Worm (Caenorhabditis elegans): Measurements from ENCODE around the gene C53A5.9.
A peak's percentile ranks its signal among the peaks of the same experiment; 100 is the strongest.

The C53A5.9 gene

ce11 chrV:14562589-14562988 is 3.9 kb upstream of the C53A5.9 start, which contains the start of gene C53A5.11:
Gene C53A5.11, plus strand, starts transcription at chrV:14562889.
- TF ChIP-seq nhr-11 (tag; optimal IDR thresholded peaks at IDR 0.05), result no peak
- TF ChIP-seq jun-1 (tag; optimal IDR thresholded peaks at IDR 0.05), result no peak
- no peak for TF ChIP-seq pqm-1 (tag; optimal IDR thresholded peaks at IDR 0.05)

DNA sequence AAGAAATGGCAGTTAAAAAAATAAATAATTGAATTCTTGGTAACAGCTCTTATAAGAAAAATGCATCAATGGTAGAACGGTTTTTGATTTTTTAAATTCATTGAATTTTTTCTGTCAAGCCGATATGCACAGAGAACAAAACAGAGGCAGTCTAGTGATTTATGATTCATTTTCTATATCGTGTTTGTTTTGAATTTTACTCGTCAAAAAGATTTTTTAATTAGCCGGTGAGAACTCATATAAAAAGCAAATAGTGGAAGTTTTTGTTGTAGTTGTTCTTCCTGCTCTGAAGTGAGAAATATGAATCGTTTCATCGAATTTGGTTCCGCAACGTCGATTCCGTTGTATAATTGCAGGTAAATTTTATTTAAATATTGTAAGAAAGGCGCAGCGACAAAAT is 655 bp upstream of the C53A5.9 start, which contains the start of gene srt-32:
TSS of gene srt-32 (plus strand) at position 301 of the 400 bp plus-strand sequence.
- TF ChIP-seq sea-2 (GFP tag; optimal IDR thresholded peaks at IDR 0.05), result no peak
- TF ChIP-seq snpc-4 (tag; optimal IDR thresholded peaks at IDR 0.05), result no peak
- TF ChIP-seq ztf-4 (tag; optimal IDR thresholded peaks at IDR 0.05), result no peak
- no peak for TF ChIP-seq nhr-237 (tag; optimal IDR thresholded peaks at IDR 0.05)
- TF ChIP-seq nhr-77 (tag; optimal IDR thresholded peaks at IDR 0.05), result no peak
- no peak for TF ChIP-seq lin-39 (tag; optimal IDR thresholded peaks at IDR 0.05)
- no peak for TF ChIP-seq fkh-10 (GFP tag; optimal IDR thresholded peaks at IDR 0.05)
- no peak for TF ChIP-seq pha-4 (tag; optimal IDR thresholded peaks at IDR 0.05)
- no peak for TF ChIP-seq mdl-1 (tag; optimal IDR thresholded peaks at IDR 0.05)
- TF ChIP-seq ceh-16 (tag; optimal IDR thresholded peaks at IDR 0.05), result no peak

DNA sequence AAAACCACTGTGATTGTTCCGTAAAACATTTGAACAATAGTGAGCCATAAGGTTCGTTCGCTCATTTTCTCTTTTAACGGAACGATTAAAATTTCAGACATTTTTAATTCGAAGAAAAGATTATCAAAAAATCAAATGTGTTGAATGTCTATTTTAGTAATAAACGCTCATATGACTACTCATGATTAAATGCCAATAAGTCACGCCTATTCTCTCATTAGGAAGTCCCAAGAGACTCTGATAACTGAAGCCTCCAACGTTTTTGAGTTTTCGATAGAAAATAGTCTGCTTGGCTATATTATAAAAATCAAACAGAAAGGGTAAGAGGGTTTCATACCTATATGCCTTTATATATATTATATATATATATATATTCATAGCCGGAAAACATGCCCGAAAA is 2.5 kb downstream of the C53A5.9 start, which contains the start of gene srg-47:
TSS of gene srg-47 (minus strand) at position 101 of the 400 bp plus-strand sequence.
- TF ChIP-seq mml-1 (tag; optimal IDR thresholded peaks at IDR 0.05) (no peak), ceh-9 (tag; optimal IDR thresholded peaks at IDR 0.05) (no peak), ztf-11 (tag; optimal IDR thresholded peaks at IDR 0.05) (no peak), unc-62 (GFP tag; optimal IDR thresholded peaks at IDR 0.05) (no peak), aly-2 (tag; optimal IDR thresholded peaks at IDR 0.05) (no peak), lin-15B (tag; optimal IDR thresholded peaks at IDR 0.05) (no peak)

- TF ChIP-seq skn-1 (tag; optimal IDR thresholded peaks at IDR 0.05) (no peak), fkh-10 (GFP tag; optimal IDR thresholded peaks at IDR 0.05) (no peak), elt-2 (tag; optimal IDR thresholded peaks at IDR 0.05) (peak; percentile 7)
Measured at ce11 chrV:14548510-14548909, 10.1 kb downstream of the C53A5.9 start.

ce11 chrV:14546569-14546968 is 12.1 kb downstream of the C53A5.9 start, which contains the start of gene C53A5.13:
Gene C53A5.13, plus strand, starts transcription at chrV:14546869.
- TF ChIP-seq fkh-2 (tag; optimal IDR thresholded peaks at IDR 0.05) (no peak), nhr-237 (tag; optimal IDR thresholded peaks at IDR 0.05) (no peak), egl-27 (tag; optimal IDR thresholded peaks at IDR 0.05) (no peak), nhr-12 (tag; optimal IDR thresholded peaks at IDR 0.05) (no peak), nhr-23 (tag; optimal IDR thresholded peaks at IDR 0.05) (no peak), unc-62 (GFP tag; optimal IDR thresholded peaks at IDR 0.05) (no peak), nfya-1 (tag; optimal IDR thresholded peaks at IDR 0.05; ENCODE audit: insufficient read depth) (no peak), lin-39 (tag; optimal IDR thresholded peaks at IDR 0.05) (no peak), jun-1 (tag; optimal IDR thresholded peaks at IDR 0.05) (no peak), snpc-4 (tag; optimal IDR thresholded peaks at IDR 0.05) (no peak), sea-2 (GFP tag; optimal IDR thresholded peaks at IDR 0.05) (no peak), mdl-1 (tag; optimal IDR thresholded peaks at IDR 0.05) (no peak), ceh-82 (tag; optimal IDR thresholded peaks at IDR 0.05) (no peak), ceh-16 (tag; optimal IDR thresholded peaks at IDR 0.05) (no peak), ZK546.5 (tag; optimal IDR thresholded peaks at IDR 0.05) (no peak), skn-1 (tag; optimal IDR thresholded peaks at IDR 0.05) (no peak), pha-4 (tag; optimal IDR thresholded peaks at IDR 0.05) (no peak), nhr-43 (tag; optimal IDR thresholded peaks at IDR 0.05; ENCODE audit: poor library complexity, severe bottlenecking) (no peak), zag-1 (tag; optimal IDR thresholded peaks at IDR 0.05) (no peak)

- TF ChIP-seq nfya-1 (tag; optimal IDR thresholded peaks at IDR 0.05; ENCODE audit: insufficient read depth) (peak; percentile 42), lin-15B (tag; optimal IDR thresholded peaks at IDR 0.05) (peak; percentile 62), ceh-28 (tag; optimal IDR thresholded peaks at IDR 0.05) (no peak), snpc-4 (tag; optimal IDR thresholded peaks at IDR 0.05) (peak; percentile 47), ama-1 (optimal IDR thresholded peaks at IDR 0.05) (peak; percentile 11), pha-4 (tag; optimal IDR thresholded peaks at IDR 0.05) (no peak), ceh-82 (tag; optimal IDR thresholded peaks at IDR 0.05) (no peak)
Measured at ce11 chrV:14545816-14546283, 12.8 kb downstream of the C53A5.9 start, which contains the start of gene rike-1. Gene rike-1, minus strand, starts transcription at chrV:14545866.
